Worm (Caenorhabditis elegans) whole organism, L4 larva: ENCODE data around the gene C01F1.6.

Experiments used
- ceh-28 ChIP-seq: fragments of 150-350 bp; optimal IDR thresholded peaks from 2 replicates; lab custom pipeline; 2014; ENCODE audit warnings: missing biosample characterization, missing genetic modification reagents, missing genetic modification characterization
- ceh-62 ChIP-seq: sonication (generic microtip); optimal IDR thresholded peaks from 2 replicates; lab custom pipeline; 2017; ENCODE audit warnings: missing biosample characterization, missing genetic modification characterization
- ces-1 ChIP-seq: fragments of 150-350 bp; sonication (generic microtip); optimal IDR thresholded peaks from 4 replicates; lab custom pipeline; 2014; ENCODE audit warnings: missing biosample characterization, missing genetic modification reagents, missing genetic modification characterization
- lin-1 ChIP-seq: fragments of 200-800 bp; sonication (Bioruptor generic); IDR thresholded peaks from 2 replicates; pipeline ENCODE4 v1.3.6; 2022; ENCODE audit warnings: missing genetic modification reagents, missing genetic modification characterization, missing compliant biosample characterization
- lsy-2 ChIP-seq, 2 experiments: fragments of 150-350 bp in 1 of 2; sonication (generic microtip) in 1 of 2; optimal IDR thresholded peaks; 2 replicates each; lab custom pipeline; 2014 to 2017; ENCODE audit warnings: missing biosample characterization in 2 of 2, missing genetic modification characterization in 2 of 2
- madf-5 ChIP-seq, 2 experiments: fragments of 200-800 bp; sonication (Bioruptor generic); IDR thresholded peaks; 2 replicates each; pipeline ENCODE4 v1.3.6; 2022; ENCODE audit warnings: missing compliant biosample characterization in 2 of 2, missing genetic modification characterization in 2 of 2
- madf-9 ChIP-seq: fragments of 200-800 bp; sonication (Bioruptor generic); conservative IDR thresholded peaks from 2 replicates; pipeline ENCODE4 v1.3.6; 2022; ENCODE audit warnings: missing genetic modification reagents, missing genetic modification characterization, missing compliant biosample characterization
- nhr-6 ChIP-seq: fragments of 150-350 bp; optimal IDR thresholded peaks from 2 replicates; lab custom pipeline; 2014; ENCODE audit warnings: missing biosample characterization, missing genetic modification characterization
- pha-4 ChIP-seq, 2 experiments: fragments of 150-350 bp in 1 of 2; fragments of 200-800 bp in 1 of 2; sonication (Bioruptor generic) in 1 of 2; IDR thresholded peaks in 1 of 2; optimal IDR thresholded peaks in 1 of 2; 2 replicates each; pipeline versions ENCODE4 v1.3.6 to Lab custom; 2014 to 2022; ENCODE audit warnings: missing genetic modification characterization in 2 of 2, missing genetic modification reagents in 2 of 2, missing biosample characterization in 1 of 2, missing compliant biosample characterization in 1 of 2
- unc-39 ChIP-seq: sonication (generic microtip); optimal IDR thresholded peaks from 2 replicates; lab custom pipeline; 2017; ENCODE audit warnings: missing biosample characterization, missing genetic modification characterization

ce11 chrII:4244959-4245358 lies 43.1 kb downstream of the C01F1.6 start:
- TF ChIP-seq nhr-6 (tag; lab: Kevin White, UChicago) (no peak), lin-1 (GFP tag; lab: Robert Waterston, UW) (no peak), lsy-2 (tag; optimal IDR thresholded peaks at IDR 0.05; lab: Kevin White, UChicago) (no peak), ces-1 (GFP tag; lab: Kevin White, UChicago) (no peak), unc-39 (tag; lab: Kevin White, UChicago) (no peak), madf-9 (GFP tag; lab: Robert Waterston, UW) (no peak), madf-5 (GFP tag; IDR thresholded peaks at IDR 0.05; lab: Robert Waterston, UW) (no peak), pha-4 (GFP tag; IDR thresholded peaks at IDR 0.05; lab: Robert Waterston, UW) (no peak), pha-4 (tag; optimal IDR thresholded peaks at IDR 0.05; lab: Kevin White, UChicago) (no peak), ceh-28 (tag; lab: Kevin White, UChicago) (no peak), ceh-62 (no peak)
